Worm (Caenorhabditis elegans): ENCODE results near the gene xbx-6.

xbx-6 gene

ce11 chrV:9754459-9754858, 51.6 kb downstream of the xbx-6 start, which contains the start of gene F58E6.5 (continued):
- no peak for TF ChIP-seq madf-6 (GFP tag; IDR thresholded peaks at IDR 0.05)

DNA sequence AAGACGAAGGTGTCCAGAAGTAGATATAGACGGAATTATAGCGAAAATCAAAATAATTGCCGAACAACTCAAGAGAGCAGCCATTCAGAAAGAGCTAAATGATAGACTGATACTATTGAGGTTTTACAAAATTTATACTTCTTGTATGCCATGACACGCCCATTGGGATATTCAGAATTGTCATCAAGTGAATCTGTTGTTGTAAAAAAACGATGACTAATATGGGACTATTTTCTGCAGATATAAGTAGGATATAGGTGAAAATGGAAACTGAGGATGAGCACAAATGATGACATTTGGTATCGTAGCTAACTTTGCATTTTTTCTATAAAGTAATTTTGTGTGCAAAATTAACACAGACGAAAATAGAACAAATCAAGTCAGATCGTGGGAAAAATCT, 52.9 kb downstream of the xbx-6 start, which contains the start of gene F58E6.8:
F58E6.8 (minus strand) TSS at position 101 of the 400 bp plus-strand sequence.
- TF ChIP-seq F49E8.2 (tag; optimal IDR thresholded peaks at IDR 0.05; ENCODE audit: insufficient read depth) (no peak), snpc-1.1 (tag; optimal IDR thresholded peaks at IDR 0.05; ENCODE audit: insufficient read depth) (no peak), attf-3 (GFP tag; conservative IDR thresholded peaks at IDR 0.05) (no peak), chd-7 (tag; optimal IDR thresholded peaks at IDR 0.05) (no peak), zfh-2 (GFP tag; conservative IDR thresholded peaks at IDR 0.05) (no peak), ccch-3 (GFP tag; optimal IDR thresholded peaks at IDR 0.05) (no peak), tlf-1 (GFP tag; optimal IDR thresholded peaks at IDR 0.05) (no peak), akir-1 (GFP tag; optimal IDR thresholded peaks at IDR 0.05) (no peak), dox-1 (GFP tag; IDR thresholded peaks at IDR 0.05) (no peak), ceh-91 (GFP tag; IDR thresholded peaks at IDR 0.05) (no peak), athp-1 (tag; optimal IDR thresholded peaks at IDR 0.05) (no peak), madf-10 (tag; optimal IDR thresholded peaks at IDR 0.05) (no peak), F39B2.1 (GFP tag; IDR thresholded peaks at IDR 0.05) (no peak), hrde-1 (tag; optimal IDR thresholded peaks at IDR 0.05; ENCODE audit: borderline replicate concordance) (no peak), xnd-1 (tag; optimal IDR thresholded peaks at IDR 0.05) (no peak), D2030.7 (GFP tag; IDR thresholded peaks at IDR 0.05) (no peak)

ce11 chrV:9756242-9756641, 53.4 kb downstream of the xbx-6 start, which contains the start of gene hrg-3:
Gene hrg-3 (plus strand): TSS chrV:9756468.
- TF ChIP-seq die-1 (tag; optimal IDR thresholded peaks at IDR 0.05) (no peak), hlh-12 (tag; optimal IDR thresholded peaks at IDR 0.05) (no peak), unc-62 (GFP tag; optimal IDR thresholded peaks at IDR 0.05) (peak; percentile 18), nhr-80 (tag; optimal IDR thresholded peaks at IDR 0.05) (peak; percentile 72), rec-8 (tag; optimal IDR thresholded peaks at IDR 0.05) (no peak), snpc-4 (GFP tag; optimal IDR thresholded peaks at IDR 0.05) (no peak), snpc-4 (tag; optimal IDR thresholded peaks at IDR 0.05) (no peak)
